Worm (Caenorhabditis elegans): Measurements from ENCODE around the gene T13C2.3.

- no peak for TF ChIP-seq ztf-4 (tag; optimal IDR thresholded peaks at IDR 0.05)
- TF ChIP-seq elt-3 (tag; optimal IDR thresholded peaks at IDR 0.05), result no peak
These were observed 14.0 kb downstream of the T13C2.3 start, which contains the start of gene tab-1 for ce11 chrII:6803024-6803423.

Measured in whole organism, L2 larva.